Fruit fly (Drosophila melanogaster) whole organism, adult: ENCODE measurements around the gene dj.

Source experiments
- CG11617 ChIP-seq: fragments of 200-800 bp; sonication (Bioruptor generic); optimal IDR thresholded peaks from 2 replicates; lab custom pipeline; 2017; ENCODE audit warnings: mild to moderate bottlenecking, missing biosample characterization, missing genetic modification reagents, missing genetic modification characterization
- CG14711 ChIP-seq: fragments of 200-800 bp; sonication (Bioruptor generic); optimal IDR thresholded peaks from 2 replicates; lab custom pipeline; 2018; ENCODE audit warnings: missing biosample characterization, mild to moderate bottlenecking, missing genetic modification characterization, moderate library complexity
- CG1620 ChIP-seq: fragments of 200-800 bp; sonication (Bioruptor generic); optimal IDR thresholded peaks from 2 replicates; lab custom pipeline; 2016; ENCODE audit warnings: missing biosample characterization, missing genetic modification characterization
- CG33017 ChIP-seq: fragments of 200-800 bp; sonication (Bioruptor generic); optimal IDR thresholded peaks from 2 replicates; lab custom pipeline; 2018; ENCODE audit warnings: missing biosample characterization, mild to moderate bottlenecking, missing genetic modification characterization, moderate library complexity
- CG5204 ChIP-seq: fragments of 200-800 bp; sonication (Bioruptor generic); optimal IDR thresholded peaks from 2 replicates; lab custom pipeline; 2016; ENCODE audit warnings: missing biosample characterization, missing genetic modification characterization
- Clk ChIP-seq: fragments of 200-800 bp; sonication (Bioruptor generic); optimal IDR thresholded peaks from 2 replicates; lab custom pipeline; 2017; ENCODE audit warnings: missing biosample characterization, missing genetic modification characterization
- Mnt ChIP-seq: fragments of 200-800 bp; sonication (Bioruptor generic); optimal IDR thresholded peaks from 2 replicates; lab custom pipeline; 2016; ENCODE audit warnings: missing biosample characterization, mild to moderate bottlenecking, missing genetic modification characterization
- bab1 ChIP-seq: fragments of 200-800 bp; sonication (Bioruptor generic); optimal IDR thresholded peaks from 3 replicates; lab custom pipeline; 2019; ENCODE audit warnings: missing biosample characterization, mild to moderate bottlenecking, missing genetic modification characterization, moderate library complexity
- cic ChIP-seq: fragments of 200-800 bp; sonication (Bioruptor generic); optimal IDR thresholded peaks from 2 replicates; lab custom pipeline; 2017; ENCODE audit warnings: missing biosample characterization, mild to moderate bottlenecking, missing genetic modification characterization, moderate library complexity
- cnc ChIP-seq, 2 experiments: fragments of >200 bp; optimal IDR thresholded peaks; 2 replicates each; lab custom pipeline; 2017
- kay ChIP-seq: fragments of 200-800 bp; sonication (Bioruptor generic); peaks from one replicate; lab custom pipeline; 2016; ENCODE audit warnings: missing biosample characterization, missing genetic modification characterization, borderline replicate concordance
- pad ChIP-seq: fragments of 200-800 bp; sonication (Bioruptor generic); optimal IDR thresholded peaks from 3 replicates; lab custom pipeline; 2017; ENCODE audit warnings: missing biosample characterization, missing genetic modification characterization, mild to moderate bottlenecking, moderate library complexity, missing genetic modification reagents
- tj ChIP-seq: fragments of 200-800 bp; sonication (Bioruptor generic); optimal IDR thresholded peaks from 3 replicates; lab custom pipeline; 2017; ENCODE audit warnings: missing biosample characterization, mild to moderate bottlenecking, missing genetic modification characterization, moderate library complexity
- toe ChIP-seq: fragments of 200-800 bp; sonication (Bioruptor generic); optimal IDR thresholded peaks from 2 replicates; lab custom pipeline; 2016; ENCODE audit warnings: missing biosample characterization, missing genetic modification characterization

DNA sequence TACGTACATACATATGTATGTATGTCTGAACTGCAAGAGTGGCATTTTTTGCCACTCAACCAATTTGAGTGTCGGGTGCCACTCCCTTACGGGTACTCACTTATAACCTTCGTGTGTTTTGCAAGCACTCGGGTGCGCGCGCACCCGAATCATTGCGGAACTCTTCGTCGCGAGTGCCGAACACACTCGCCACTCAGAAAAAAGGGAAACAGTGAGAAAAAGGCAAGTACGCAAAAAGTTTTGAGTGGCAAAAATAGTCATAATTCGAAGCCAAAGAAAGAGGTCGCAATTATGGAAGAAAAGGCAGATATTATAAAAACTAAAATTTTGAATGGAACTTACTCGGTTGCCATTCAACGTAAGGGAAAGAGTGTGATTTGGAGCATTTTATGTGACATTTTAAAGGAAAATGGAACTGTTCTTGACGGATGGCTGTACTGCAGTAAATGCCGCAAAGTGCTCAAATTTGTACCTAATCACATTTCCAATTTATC lies 31.3 kb downstream of the dj start:
- TF ChIP-seq kay (no peak), tj (peak; percentile 97), CG1620 (GFP tag; lab: Kevin White, UChicago) (no peak), Mnt (GFP tag; lab: Kevin White, UChicago) (peak; percentile 20), bab1 (GFP tag; lab: Kevin White, UChicago) (no peak), CG5204 (no peak), Clk (GFP tag; lab: Kevin White, UChicago) (no peak), CG11617 (no peak), CG14711 (no peak), CG33017 (tag; lab: Kevin White, UChicago) (no peak), cic (GFP tag; lab: Kevin White, UChicago) (peak; percentile 21), toe (no peak), cnc (optimal IDR thresholded peaks at IDR 0.05; lab: Kevin White, UChicago) (no peak), pad (GFP tag; lab: Kevin White, UChicago) (no peak)
